Fruit fly (Drosophila melanogaster) whole organism, embryonic: ENCODE results near the gene CG14252.

Experiments used
- ATbp ChIP-seq: fragments of 200-800 bp; sonication (Bioruptor generic); optimal IDR thresholded peaks from 2 replicates; lab custom pipeline; 2017; ENCODE audit warnings: missing biosample characterization, mild to moderate bottlenecking, missing genetic modification characterization, missing genetic modification reagents
- Aef1 ChIP-seq: fragments of 200-800 bp; sonication (Bioruptor generic); IDR thresholded peaks from 3 replicates; pipeline ENCODE4 v1.3.6; 2022; ENCODE audit warnings: missing biosample characterization, missing genetic modification characterization
- Atf6 ChIP-seq: fragments of 200-800 bp; sonication (Bioruptor generic); IDR thresholded peaks from 2 replicates; pipeline ENCODE4 v1.3.6; 2022; ENCODE audit warnings: missing biosample characterization, missing genetic modification characterization
- B-H1 ChIP-seq: fragments of 200-800 bp; sonication (Bioruptor generic); IDR thresholded peaks from 3 replicates; pipeline ENCODE4 v1.3.6; 2022; ENCODE audit warnings: missing biosample characterization, missing genetic modification characterization
- BtbVII ChIP-seq: fragments of 200-800 bp; sonication (Bioruptor generic); optimal IDR thresholded peaks from 3 replicates; lab custom pipeline; 2017; ENCODE audit warnings: missing biosample characterization, mild to moderate bottlenecking, missing genetic modification characterization
- CG13287 ChIP-seq: fragments of 200-800 bp; sonication (Bioruptor generic); IDR thresholded peaks from 2 replicates; pipeline ENCODE4 v1.3.6; 2022; ENCODE audit warnings: missing biosample characterization, missing genetic modification characterization; ENCODE audit not compliant: partially characterized antibody
- CG13894 ChIP-seq: fragments of 200-800 bp; sonication (Bioruptor generic); optimal IDR thresholded peaks from 3 replicates; lab custom pipeline; 2018; ENCODE audit warnings: missing biosample characterization, mild to moderate bottlenecking, missing genetic modification characterization, moderate library complexity
- CG14014 ChIP-seq: fragments of 200-800 bp; sonication (Bioruptor generic); IDR thresholded peaks from 2 replicates; pipeline ENCODE4 v1.3.6; 2022; ENCODE audit warnings: missing biosample characterization, missing genetic modification characterization
- CG15696 ChIP-seq: fragments of 200-800 bp; sonication (Bioruptor generic); optimal IDR thresholded peaks from 2 replicates; lab custom pipeline; 2019; ENCODE audit warnings: missing biosample characterization, mild to moderate bottlenecking, missing genetic modification characterization, moderate library complexity
- CG1602 ChIP-seq: fragments of 200-800 bp; sonication (Bioruptor generic); optimal IDR thresholded peaks from 3 replicates; lab custom pipeline; 2016; ENCODE audit warnings: missing biosample characterization, missing genetic modification characterization
- CG1647 ChIP-seq: fragments of 200-800 bp; sonication (Bioruptor generic); optimal IDR thresholded peaks from 3 replicates; lab custom pipeline; 2016; ENCODE audit warnings: missing biosample characterization, missing genetic modification characterization
- CG2889 ChIP-seq: fragments of 200-800 bp; sonication (Bioruptor generic); IDR thresholded peaks from 3 replicates; pipeline ENCODE4 v1.3.6; 2022; ENCODE audit warnings: missing biosample characterization, missing genetic modification characterization
- CG34422 ChIP-seq: fragments of 200-800 bp; sonication (Bioruptor generic); IDR thresholded peaks from 3 replicates; pipeline ENCODE4 v1.3.6; 2022; ENCODE audit warnings: missing biosample characterization, missing genetic modification characterization
- CG42726 ChIP-seq: fragments of 200-800 bp; sonication (Bioruptor generic); IDR thresholded peaks from 2 replicates; pipeline ENCODE4 v1.3.6; 2022; ENCODE audit warnings: missing biosample characterization, missing genetic modification characterization; ENCODE audit not compliant: partially characterized antibody
- CG4707 ChIP-seq: fragments of 200-800 bp; sonication (Bioruptor generic); optimal IDR thresholded peaks from 2 replicates; lab custom pipeline; 2018; ENCODE audit warnings: missing biosample characterization, mild to moderate bottlenecking, missing genetic modification characterization, moderate library complexity
- CG6813 ChIP-seq: fragments of 200-800 bp; sonication (Bioruptor generic); optimal IDR thresholded peaks from 2 replicates; lab custom pipeline; 2017; ENCODE audit warnings: missing biosample characterization, missing genetic modification characterization, mild to moderate bottlenecking, moderate library complexity, missing genetic modification reagents
- CG7271 ChIP-seq: fragments of 200-800 bp; sonication (Bioruptor generic); optimal IDR thresholded peaks from 2 replicates; lab custom pipeline; 2018; ENCODE audit warnings: missing biosample characterization, mild to moderate bottlenecking, missing genetic modification characterization, moderate library complexity
- CG7928 ChIP-seq: fragments of 200-800 bp; sonication (Bioruptor generic); optimal IDR thresholded peaks from 2 replicates; lab custom pipeline; 2017; ENCODE audit warnings: missing biosample characterization, mild to moderate bottlenecking, missing genetic modification characterization
- CG8765 ChIP-seq: fragments of 200-800 bp; sonication (Bioruptor generic); IDR thresholded peaks from 2 replicates; pipeline ENCODE4 v1.3.6; 2022; ENCODE audit warnings: missing biosample characterization, missing genetic modification characterization
- CG9932 ChIP-seq: fragments of 200-800 bp; sonication (Bioruptor generic); IDR thresholded peaks from 2 replicates; pipeline ENCODE4 v1.3.6; 2022; ENCODE audit warnings: missing biosample characterization, missing genetic modification characterization
- CHES-1-like ChIP-seq: fragments of 200-800 bp; sonication (Bioruptor generic); optimal IDR thresholded peaks from 2 replicates; lab custom pipeline; 2016; ENCODE audit warnings: missing biosample characterization, missing genetic modification characterization
- CoRest ChIP-seq: fragments of 200-800 bp; sonication (Bioruptor generic); optimal IDR thresholded peaks from 3 replicates; lab custom pipeline; 2018; ENCODE audit warnings: missing biosample characterization, mild to moderate bottlenecking, missing genetic modification characterization, moderate library complexity
- E2f2 ChIP-seq: fragments of 200-800 bp; sonication (Bioruptor generic); IDR thresholded peaks from 2 replicates; pipeline ENCODE4 v1.3.6; 2022; ENCODE audit warnings: missing biosample characterization, missing genetic modification characterization
- Fer3 ChIP-seq: fragments of 200-800 bp; sonication (Bioruptor generic); optimal IDR thresholded peaks from 2 replicates; lab custom pipeline; 2018; ENCODE audit warnings: missing biosample characterization, mild to moderate bottlenecking, missing genetic modification characterization, moderate library complexity
- HLH3B ChIP-seq: fragments of 200-800 bp; sonication (Bioruptor generic); IDR thresholded peaks from 2 replicates; pipeline ENCODE4 v1.3.6; 2022; ENCODE audit warnings: missing biosample characterization, missing genetic modification characterization
- HLHmδ ChIP-seq: fragments of 200-800 bp; sonication (Bioruptor generic); optimal IDR thresholded peaks from 2 replicates; lab custom pipeline; 2018; ENCODE audit warnings: missing biosample characterization, mild to moderate bottlenecking, missing genetic modification characterization, moderate library complexity
- Hr51 ChIP-seq, 2 experiments: fragments of 200-800 bp; sonication (Bioruptor generic); optimal IDR thresholded peaks; 2 replicates in 1 of 2; 3 replicates in 1 of 2; lab custom pipeline; 2016 to 2018; ENCODE audit warnings: missing biosample characterization in 2 of 2, missing genetic modification characterization in 2 of 2, mild to moderate bottlenecking in 1 of 2, moderate library complexity in 1 of 2
- Lim3 ChIP-seq: fragments of 200-800 bp; sonication (Bioruptor generic); IDR thresholded peaks from 2 replicates; pipeline ENCODE4 v1.3.6; 2022; ENCODE audit warnings: missing biosample characterization, missing genetic modification characterization
- Spps ChIP-seq: fragments of 200-800 bp; sonication (Bioruptor generic); optimal IDR thresholded peaks from 2 replicates; lab custom pipeline; 2018; ENCODE audit warnings: missing biosample characterization, mild to moderate bottlenecking, missing genetic modification characterization
- ara ChIP-seq: fragments of 200-800 bp; sonication (Bioruptor generic); IDR thresholded peaks from 2 replicates; pipeline ENCODE4 v1.3.6; 2022; ENCODE audit warnings: missing biosample characterization, missing genetic modification characterization
- btn ChIP-seq: fragments of 200-800 bp; sonication (Bioruptor generic); optimal IDR thresholded peaks from 2 replicates; lab custom pipeline; 2016; ENCODE audit warnings: missing biosample characterization, missing genetic modification characterization
- chif ChIP-seq, 2 experiments: fragments of 200-800 bp; sonication (Bioruptor generic); optimal IDR thresholded peaks; 3 replicates each; lab custom pipeline; 2016; ENCODE audit warnings: missing biosample characterization in 2 of 2, missing genetic modification characterization in 2 of 2
- chm ChIP-seq: fragments of 200-800 bp; sonication (Bioruptor generic); IDR thresholded peaks from 2 replicates; pipeline ENCODE4 v1.3.6; 2022; ENCODE audit warnings: missing biosample characterization, missing genetic modification characterization
- cwo ChIP-seq: fragments of 200-800 bp; sonication (Bioruptor generic); optimal IDR thresholded peaks from 3 replicates; lab custom pipeline; 2017; ENCODE audit warnings: missing biosample characterization, missing genetic modification characterization, mild to moderate bottlenecking, moderate library complexity, missing genetic modification reagents
- exex ChIP-seq: fragments of 200-800 bp; sonication (Bioruptor generic); optimal IDR thresholded peaks from 4 replicates; lab custom pipeline; 2018; ENCODE audit warnings: missing biosample characterization, mild to moderate bottlenecking, missing genetic modification characterization, moderate library complexity
- gcm2 ChIP-seq: fragments of 200-800 bp; sonication (Bioruptor generic); optimal IDR thresholded peaks from 2 replicates; lab custom pipeline; 2016; ENCODE audit warnings: missing biosample characterization, missing genetic modification characterization
- inv ChIP-seq: fragments of 200-800 bp; sonication (Bioruptor generic); IDR thresholded peaks from 2 replicates; pipeline ENCODE4 v1.3.6; 2022; ENCODE audit warnings: missing biosample characterization, missing genetic modification characterization; ENCODE audit not compliant: partially characterized antibody
- klu ChIP-seq: fragments of 200-800 bp; sonication (Bioruptor generic); IDR thresholded peaks from 2 replicates; pipeline ENCODE4 v1.3.6; 2022; ENCODE audit warnings: missing biosample characterization, missing genetic modification characterization
- lmd ChIP-seq: fragments of 200-800 bp; sonication (Bioruptor generic); IDR thresholded peaks from 2 replicates; pipeline ENCODE4 v1.3.6; 2022; ENCODE audit warnings: missing biosample characterization, missing genetic modification characterization
- oc ChIP-seq: fragments of 200-800 bp; sonication (Bioruptor generic); optimal IDR thresholded peaks from 2 replicates; lab custom pipeline; 2018; ENCODE audit warnings: missing biosample characterization, mild to moderate bottlenecking, missing genetic modification characterization, moderate library complexity
- p53 ChIP-seq: fragments of 200-800 bp; sonication (Bioruptor generic); optimal IDR thresholded peaks from 2 replicates; lab custom pipeline; 2016; ENCODE audit warnings: missing biosample characterization, missing genetic modification characterization
- pita ChIP-seq: fragments of 200-800 bp; sonication (Bioruptor generic); optimal IDR thresholded peaks from 2 replicates; lab custom pipeline; 2017; ENCODE audit warnings: missing biosample characterization, mild to moderate bottlenecking, missing genetic modification characterization
- pzg ChIP-seq: fragments of 200-800 bp; sonication (Bioruptor generic); optimal IDR thresholded peaks from 3 replicates; lab custom pipeline; 2018; ENCODE audit warnings: missing biosample characterization, mild to moderate bottlenecking, missing genetic modification characterization, moderate library complexity
- sima ChIP-seq: fragments of 200-800 bp; sonication (Bioruptor generic); optimal IDR thresholded peaks from 2 replicates; lab custom pipeline; 2016; ENCODE audit warnings: missing biosample characterization, missing genetic modification characterization
- tin ChIP-seq: fragments of 200-800 bp; sonication (Bioruptor generic); optimal IDR thresholded peaks from 3 replicates; lab custom pipeline; 2016; ENCODE audit warnings: missing biosample characterization, missing genetic modification characterization
- twi ChIP-seq: fragments of 200-800 bp; optimal IDR thresholded peaks from 2 replicates; lab custom pipeline; 2019; ENCODE audit warnings: missing biosample characterization, mild to moderate bottlenecking, missing genetic modification characterization, moderate library complexity
- unpg ChIP-seq: fragments of 200-800 bp; sonication (Bioruptor generic); optimal IDR thresholded peaks from 3 replicates; lab custom pipeline; 2018; ENCODE audit warnings: missing biosample characterization, mild to moderate bottlenecking, missing genetic modification characterization, moderate library complexity
- wdn ChIP-seq: fragments of 200-800 bp; sonication (Bioruptor generic); IDR thresholded peaks from 2 replicates; pipeline ENCODE4 v1.3.6; 2022; ENCODE audit warnings: missing biosample characterization, missing genetic modification characterization
- wek ChIP-seq: fragments of 200-800 bp; sonication (Bioruptor generic); optimal IDR thresholded peaks from 3 replicates; lab custom pipeline; 2018; ENCODE audit warnings: missing biosample characterization, mild to moderate bottlenecking, missing genetic modification characterization, moderate library complexity

Gene CG14252

dm6 chr3R:26954020-26954672, 8.8 kb downstream of the CG14252 start (continued):
- TF ChIP-seq CG2889 (GFP tag; lab: Robert Waterston, UW) (no peak), CHES-1-like (GFP tag; lab: Kevin White, UChicago) (no peak), oc (tag; lab: Kevin White, UChicago) (peak; percentile 91), chif (GFP tag; optimal IDR thresholded peaks at IDR 0.05; lab: Kevin White, UChicago) (no peak), CG15696 (tag; lab: Kevin White, UChicago) (no peak), wek (GFP tag; lab: Kevin White, UChicago) (no peak), CG6813 (GFP tag; lab: Kevin White, UChicago) (peak; percentile 66), Lim3 (GFP tag; lab: Robert Waterston, UW) (peak; percentile 32; the same call in 1 of the 2 replicates), CG1647 (GFP tag; lab: Kevin White, UChicago) (peak; percentile 7), CG9932 (GFP tag; lab: Robert Waterston, UW) (peak; percentile 57), BtbVII (GFP tag; lab: Kevin White, UChicago) (peak; percentile 38), Atf6 (GFP tag; lab: Robert Waterston, UW) (peak; percentile 61; the same call in 1 of the 2 replicates), Hr51 (GFP tag; optimal IDR thresholded peaks at IDR 0.05; lab: Kevin White, UChicago) (peak in 1 of 2 experiments; percentile 90), Aef1 (GFP tag; lab: Robert Waterston, UW) (peak; percentile 87), CG13287 (GFP tag; lab: Robert Waterston, UW) (no peak), btn (no peak), CG4707 (GFP tag; lab: Kevin White, UChicago) (peak; percentile 43), sima (GFP tag; lab: Kevin White, UChicago) (no peak), lmd (GFP tag; lab: Robert Waterston, UW) (peak; percentile 78), tin (GFP tag; lab: Kevin White, UChicago) (peak; percentile 60), CG7928 (peak; percentile 8), pzg (GFP tag; lab: Kevin White, UChicago) (no peak), CG14014 (GFP tag; lab: Robert Waterston, UW) (peak; percentile 50), ara (peak; percentile 79), B-H1 (GFP tag; lab: Robert Waterston, UW) (peak; percentile 85), wdn (peak; percentile 69), cwo (GFP tag; lab: Kevin White, UChicago) (peak; percentile 69), E2f2 (GFP tag; lab: Robert Waterston, UW) (peak; percentile 62), CoRest (tag; lab: Kevin White, UChicago) (peak; percentile 74), HLHmδ (GFP tag; lab: Kevin White, UChicago) (no peak), chm (no peak), CG7271 (tag; lab: Kevin White, UChicago) (peak; percentile 30), CG1602 (GFP tag; lab: Kevin White, UChicago) (peak; percentile 76), p53 (GFP tag; lab: Kevin White, UChicago) (no peak), HLH3B (GFP tag; lab: Robert Waterston, UW) (peak; percentile 92), Spps (peak; percentile 60), Fer3 (tag; lab: Kevin White, UChicago) (peak; percentile 75), CG13894 (no peak), pita (GFP tag; lab: Kevin White, UChicago) (no peak), unpg (GFP tag; lab: Kevin White, UChicago) (peak; percentile 73), gcm2 (no peak), klu (GFP tag; lab: Robert Waterston, UW) (no peak), ATbp (GFP tag; lab: Kevin White, UChicago) (peak; percentile 78), exex (tag; lab: Kevin White, UChicago) (peak; percentile 23), CG8765 (GFP tag; lab: Robert Waterston, UW) (no peak; the same call in 1 of the 2 replicates), CG42726 (GFP tag; lab: Robert Waterston, UW) (no peak), inv (GFP tag; lab: Robert Waterston, UW) (no peak), twi (no peak), CG34422 (GFP tag; lab: Robert Waterston, UW) (peak; percentile 86)
